Worm (Caenorhabditis elegans): Measurements from ENCODE around the gene F32A11.1.

DNA sequence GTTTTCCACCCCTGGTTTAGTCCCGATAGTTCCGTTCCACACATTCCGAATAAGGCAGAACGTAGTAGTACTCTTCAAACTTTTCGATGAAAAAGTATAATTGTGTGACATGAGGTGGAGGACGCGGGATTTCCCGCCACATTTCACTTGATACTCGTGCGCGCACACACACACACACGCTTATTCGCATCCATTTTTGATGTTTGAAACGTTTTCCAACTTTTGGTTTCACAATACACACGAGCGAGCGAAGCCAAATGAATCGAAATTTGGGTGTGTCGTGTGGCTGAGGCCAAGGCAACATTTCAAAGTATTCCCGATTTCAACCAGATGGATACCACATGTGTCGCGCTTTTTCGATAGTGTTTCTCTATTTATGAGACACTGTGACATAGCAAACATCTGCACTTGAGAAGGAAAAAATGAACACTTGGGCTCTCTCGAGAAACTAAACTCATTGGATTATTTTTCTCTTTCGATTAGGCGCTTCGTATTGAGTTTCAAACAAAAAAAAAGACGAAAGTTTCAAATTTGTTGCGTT, 36.5 kb downstream of the F32A11.1 start:
- no peak for TF ChIP-seq fkh-6 (tag; optimal IDR thresholded peaks at IDR 0.05)
- no peak for TF ChIP-seq fax-1 (tag; optimal IDR thresholded peaks at IDR 0.05)
